Worm (Caenorhabditis elegans): ENCODE results near the gene F19G12.3.
"Not testable (repeated sequence)": the region's sequence is repeated elsewhere in the genome, so short reads cannot be mapped to it uniquely, and the experiment has no call there.

The F19G12.3 gene

DNA sequence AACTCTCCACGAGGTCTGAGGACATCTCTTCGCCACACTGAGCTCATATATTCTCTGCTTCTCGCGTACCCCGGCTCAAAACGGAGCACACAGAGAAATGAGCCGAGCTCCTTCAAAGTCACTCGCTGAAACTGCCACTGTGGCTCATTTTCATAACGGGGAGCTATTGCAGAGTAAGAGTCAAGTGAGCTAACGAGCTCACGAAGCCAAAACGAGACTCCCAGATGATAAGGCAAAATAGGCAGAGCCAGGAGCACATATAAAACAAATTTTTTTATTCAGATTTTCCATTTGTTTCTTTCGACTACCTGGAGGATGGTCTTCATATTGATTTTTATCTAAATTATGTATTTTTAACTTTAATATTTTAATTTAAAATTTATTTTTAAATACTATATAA is at the start of gene F19G12.3:
TSS of gene F19G12.3 (plus strand) at position 301 of the 400 bp plus-strand sequence.
- TF ChIP-seq dao-5 (tag; optimal IDR thresholded peaks at IDR 0.05), result no peak
- TF ChIP-seq W03F9.2 (tag; optimal IDR thresholded peaks at IDR 0.05), result no peak
- TF ChIP-seq him-1 (tag; optimal IDR thresholded peaks at IDR 0.05), result no peak

DNA sequence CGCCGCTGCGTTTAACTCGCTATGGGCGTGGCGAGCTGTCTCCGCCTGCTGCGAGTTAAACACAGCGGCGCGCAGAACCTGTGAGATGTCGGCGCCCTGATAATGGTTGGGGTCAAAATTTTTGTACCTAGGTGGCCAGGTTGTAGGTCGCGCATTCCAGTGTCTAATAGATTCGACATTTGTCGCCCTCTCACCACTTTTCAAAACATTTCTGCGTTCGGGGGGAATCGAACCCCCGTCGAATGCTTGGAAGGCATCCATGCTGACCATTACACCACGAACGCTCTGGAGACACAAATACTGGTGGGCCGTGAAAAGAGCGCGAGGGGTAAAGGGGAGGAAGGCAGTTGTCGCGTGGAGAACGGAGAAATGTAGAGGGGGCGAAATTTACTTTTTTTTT is 45.2 kb upstream of the F19G12.3 start:
- TF ChIP-seq him-1 (tag; optimal IDR thresholded peaks at IDR 0.05), result no peak
- TF ChIP-seq dao-5 (tag; optimal IDR thresholded peaks at IDR 0.05), result peak; percentile 81
- TF ChIP-seq W03F9.2 (tag; optimal IDR thresholded peaks at IDR 0.05), result peak; percentile 21

DNA sequence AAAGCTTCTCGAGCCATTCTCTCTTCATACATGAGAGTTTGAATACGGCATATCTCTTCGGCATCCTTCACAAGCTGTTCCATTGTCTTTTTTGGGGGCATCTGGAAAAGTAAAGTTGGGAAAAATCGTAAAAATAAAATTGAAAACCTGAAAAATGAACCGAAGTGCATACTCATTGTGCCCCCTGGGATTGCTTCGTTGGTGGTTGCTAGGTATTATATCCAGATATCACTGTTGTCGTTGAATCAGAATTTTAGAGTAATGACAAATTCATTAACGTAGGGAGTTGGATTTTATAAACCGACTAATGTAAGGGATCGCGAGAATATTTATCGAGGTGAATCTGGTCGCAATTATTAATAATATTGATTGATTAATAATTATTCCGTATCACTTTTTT is 43.0 kb upstream of the F19G12.3 start, which contains the start of gene F56C3.10:
TSS of gene F56C3.10 (minus strand) at position 101 of the 400 bp plus-strand sequence.
- no peak for TF ChIP-seq him-1 (tag; optimal IDR thresholded peaks at IDR 0.05)
- TF ChIP-seq dao-5 (tag; optimal IDR thresholded peaks at IDR 0.05), result no peak
- TF ChIP-seq W03F9.2 (tag; optimal IDR thresholded peaks at IDR 0.05), result no peak

DNA sequence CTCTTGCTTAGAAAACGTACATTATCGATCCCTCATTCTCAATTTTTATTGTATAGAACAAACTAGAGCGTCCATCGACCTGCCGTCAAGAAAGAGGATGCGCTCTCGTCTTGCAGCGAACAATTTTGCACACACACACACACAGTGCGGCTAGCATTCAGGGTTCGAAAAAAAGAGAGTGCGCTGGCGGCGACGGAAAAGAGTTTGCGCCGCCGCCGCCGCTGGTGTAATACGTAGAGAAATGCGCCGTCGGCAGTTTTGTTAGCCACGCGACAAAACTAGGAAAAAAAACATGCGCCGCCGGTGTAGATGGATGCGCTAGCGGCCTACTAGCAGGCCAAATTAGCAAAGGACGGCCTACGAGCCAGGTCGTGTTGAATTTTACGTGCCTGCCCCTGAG is 41.1 kb upstream of the F19G12.3 start:
- no peak for TF ChIP-seq W03F9.2 (tag; optimal IDR thresholded peaks at IDR 0.05)
- no peak for TF ChIP-seq him-1 (tag; optimal IDR thresholded peaks at IDR 0.05)
- no peak for TF ChIP-seq dao-5 (tag; optimal IDR thresholded peaks at IDR 0.05)

DNA sequence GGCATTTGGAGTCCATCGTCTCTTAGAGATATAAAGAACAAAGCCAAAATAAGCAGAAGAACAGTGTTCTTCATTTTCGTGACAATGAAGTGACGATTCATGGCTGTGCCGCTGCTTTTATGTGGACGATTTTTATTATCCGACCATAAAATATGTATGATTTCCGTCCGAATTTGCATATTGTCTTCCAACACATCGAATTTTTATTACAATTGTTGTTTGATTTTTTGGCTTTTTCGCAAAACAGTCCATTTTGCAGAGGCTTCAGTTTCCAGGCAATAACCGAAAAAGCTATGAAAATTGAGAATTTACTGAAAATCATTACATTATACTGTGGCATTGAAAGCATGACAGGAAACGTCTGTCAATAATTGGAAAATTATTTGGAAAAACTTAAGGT is 40.1 kb upstream of the F19G12.3 start, which contains the start of gene F56C3.8:
TSS of gene F56C3.8 (minus strand) at position 101 of the 400 bp plus-strand sequence.
- TF ChIP-seq him-1 (tag; optimal IDR thresholded peaks at IDR 0.05) (no peak), W03F9.2 (tag; optimal IDR thresholded peaks at IDR 0.05) (no peak), dao-5 (tag; optimal IDR thresholded peaks at IDR 0.05) (no peak)

DNA sequence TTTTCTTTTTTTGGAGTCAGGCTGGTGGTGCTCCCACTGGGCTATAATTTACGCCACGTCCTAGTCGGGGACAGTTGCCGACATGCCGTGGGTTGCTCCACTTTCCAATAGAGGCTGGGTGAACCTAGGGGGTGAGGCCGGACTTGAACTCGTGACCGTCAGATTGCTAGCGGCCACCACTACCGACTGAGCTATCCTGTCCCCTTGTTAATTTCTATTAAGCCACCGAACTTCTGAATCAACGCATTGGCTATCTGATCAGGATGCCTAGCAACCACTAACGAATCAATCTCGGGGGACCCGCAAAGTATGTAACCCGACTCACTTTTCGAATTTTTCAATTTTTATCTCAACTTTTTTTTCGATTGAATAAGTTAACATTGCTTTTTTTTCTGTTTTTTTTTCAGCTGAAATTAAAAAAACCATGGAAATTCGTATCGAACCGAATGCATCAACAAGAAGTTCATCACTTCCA is 37.7 kb upstream of the F19G12.3 start, which contains the start of gene F56C3.1:
TSS of gene F56C3.1 (plus strand) at position 425 of the 475 bp plus-strand sequence.
- no peak for TF ChIP-seq him-1 (tag; optimal IDR thresholded peaks at IDR 0.05)
- no peak for TF ChIP-seq dao-5 (tag; optimal IDR thresholded peaks at IDR 0.05)
- no peak for TF ChIP-seq W03F9.2 (tag; optimal IDR thresholded peaks at IDR 0.05)

DNA sequence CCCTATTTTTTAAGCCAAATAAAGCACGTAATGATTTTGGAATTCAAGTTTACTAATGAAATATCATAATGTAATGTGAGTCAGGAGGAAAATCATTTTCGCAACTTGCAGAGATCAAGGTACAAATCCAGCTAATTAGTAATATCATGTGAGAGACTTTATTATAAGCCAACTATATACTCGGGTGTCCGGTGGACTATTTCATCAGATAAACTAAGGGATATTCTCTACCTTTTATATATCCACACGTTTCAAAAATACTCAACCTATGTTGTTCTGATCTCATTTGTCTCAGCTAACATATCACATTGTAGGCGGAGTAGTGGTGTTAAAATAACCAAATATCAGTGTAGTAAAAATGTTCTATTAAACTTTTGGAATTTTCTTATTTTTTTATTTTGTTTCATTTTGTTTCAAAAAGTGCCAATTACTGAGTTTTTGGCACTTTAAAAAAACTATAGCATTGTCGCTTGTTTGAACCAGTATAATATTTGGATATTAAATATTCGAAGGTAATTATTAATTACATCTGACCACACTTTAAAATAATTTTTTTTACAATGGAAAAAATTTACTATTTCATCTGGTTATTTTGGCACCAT is 35.1 kb upstream of the F19G12.3 start:
- TF ChIP-seq him-1 (tag; optimal IDR thresholded peaks at IDR 0.05) (peak; percentile 95), W03F9.2 (tag; optimal IDR thresholded peaks at IDR 0.05) (peak; percentile 88), dao-5 (tag; optimal IDR thresholded peaks at IDR 0.05) (peak; percentile 11)

DNA sequence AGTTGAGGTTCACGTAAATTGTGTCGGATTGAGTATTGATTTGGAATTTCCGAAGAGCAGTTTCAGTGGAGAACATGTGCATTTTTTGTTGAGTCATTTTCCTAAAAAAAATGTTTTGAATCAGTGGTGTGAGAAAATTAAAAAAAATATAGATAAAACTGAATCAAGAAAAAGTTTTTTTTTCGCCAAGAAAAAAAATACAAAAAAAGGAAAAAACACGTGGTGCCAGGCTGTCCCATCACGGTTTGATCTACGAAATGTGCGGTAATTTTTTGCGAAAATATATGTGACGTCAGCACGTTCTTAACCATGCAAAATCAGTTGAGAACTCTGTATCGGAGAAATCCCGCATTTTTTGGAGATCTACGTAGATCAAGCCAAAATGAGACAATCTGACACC is 30.7 kb upstream of the F19G12.3 start, which contains the start of gene F56C3.9:
TSS of gene F56C3.9 (minus strand) at position 101 of the 400 bp plus-strand sequence.
- TF ChIP-seq W03F9.2 (tag; optimal IDR thresholded peaks at IDR 0.05), result no peak
- no peak for TF ChIP-seq him-1 (tag; optimal IDR thresholded peaks at IDR 0.05)
- no peak for TF ChIP-seq dao-5 (tag; optimal IDR thresholded peaks at IDR 0.05)

DNA sequence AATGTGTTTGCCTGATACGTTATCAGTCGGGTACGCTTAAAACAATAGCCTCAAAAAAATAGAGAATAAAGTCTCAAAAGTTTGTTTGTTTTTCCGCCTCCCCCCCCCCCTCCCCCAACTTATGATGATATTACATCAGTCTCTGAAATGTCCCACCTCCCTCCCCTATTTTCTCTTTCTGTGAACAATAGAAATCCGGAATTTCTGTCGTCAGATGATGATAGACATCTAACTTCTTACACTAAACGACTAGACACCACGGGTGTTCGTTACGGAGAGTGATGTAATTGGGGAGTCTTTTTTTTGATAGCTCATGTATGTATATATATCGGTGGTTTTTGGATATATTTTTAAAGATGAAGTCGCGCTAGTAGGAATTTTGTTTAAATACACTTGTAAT is 30.2 kb upstream of the F19G12.3 start:
- no peak for TF ChIP-seq dao-5 (tag; optimal IDR thresholded peaks at IDR 0.05)
- no peak for TF ChIP-seq him-1 (tag; optimal IDR thresholded peaks at IDR 0.05)
- no peak for TF ChIP-seq W03F9.2 (tag; optimal IDR thresholded peaks at IDR 0.05)

DNA sequence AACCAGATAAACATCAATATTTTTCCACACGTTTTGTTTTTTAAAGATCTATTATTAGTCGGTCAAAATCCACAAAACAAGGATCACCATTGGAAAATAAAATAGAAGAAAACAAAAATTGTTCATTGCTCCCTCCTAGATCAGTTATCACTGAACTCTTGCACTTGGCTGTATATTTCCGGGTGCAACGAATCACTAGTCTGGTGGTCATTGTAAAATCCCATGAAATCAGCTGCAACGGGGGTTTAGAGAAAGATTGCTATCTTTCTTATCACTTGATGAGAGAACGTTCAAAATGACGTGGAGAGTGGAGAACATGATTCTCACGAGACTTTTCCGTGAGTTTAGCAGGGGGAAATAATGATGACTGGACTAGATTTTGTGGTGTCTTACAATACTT is 28.8 kb upstream of the F19G12.3 start:
- TF ChIP-seq dao-5 (tag; optimal IDR thresholded peaks at IDR 0.05) (no peak), W03F9.2 (tag; optimal IDR thresholded peaks at IDR 0.05) (no peak), him-1 (tag; optimal IDR thresholded peaks at IDR 0.05) (no peak)

DNA sequence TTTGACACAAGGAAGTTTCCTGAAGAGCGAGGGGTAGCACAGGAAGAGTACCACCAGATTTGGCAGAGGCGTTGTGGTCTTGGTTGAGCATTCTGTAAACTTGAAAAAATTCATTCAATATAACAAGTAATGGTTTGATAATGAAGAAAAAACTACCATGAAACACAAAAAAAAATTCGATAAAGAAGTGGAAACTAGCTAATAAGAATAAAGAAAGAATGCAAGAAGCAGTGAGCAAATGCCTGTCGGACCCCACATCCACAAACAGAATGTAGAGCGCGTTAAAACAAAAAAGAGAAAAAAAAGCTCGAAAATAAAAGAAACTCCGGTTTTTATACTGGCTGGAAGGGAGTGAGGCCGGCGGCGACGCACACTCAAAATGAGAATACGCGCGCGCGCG is 27.1 kb upstream of the F19G12.3 start, which contains the start of gene H39E20.1:
TSS of gene H39E20.1 (minus strand) at position 101 of the 400 bp plus-strand sequence.
- TF ChIP-seq dao-5 (tag; optimal IDR thresholded peaks at IDR 0.05), result no peak
- no peak for TF ChIP-seq W03F9.2 (tag; optimal IDR thresholded peaks at IDR 0.05)
- no peak for TF ChIP-seq him-1 (tag; optimal IDR thresholded peaks at IDR 0.05)

DNA sequence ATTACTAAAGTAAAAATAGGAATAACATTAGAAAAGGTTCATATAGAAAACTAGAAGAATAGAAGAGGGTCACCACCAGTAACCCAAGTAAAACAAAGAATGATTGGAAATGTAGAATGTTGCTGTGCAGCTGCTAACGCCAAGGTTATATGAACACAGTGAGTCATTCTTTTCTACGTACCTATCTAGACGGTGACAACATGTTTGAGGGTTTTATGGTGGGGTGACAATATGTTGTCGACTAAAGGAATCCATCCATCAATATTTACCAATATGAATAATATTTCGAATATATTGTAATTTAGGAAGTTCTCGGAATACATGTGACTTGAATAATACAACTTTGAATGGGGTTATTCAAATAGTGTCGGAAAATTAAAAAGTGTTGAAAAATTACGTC is 23.4 kb upstream of the F19G12.3 start, which contains the start of gene ZK402.5:
TSS of gene ZK402.5 (minus strand) at position 101 of the 400 bp plus-strand sequence.
- TF ChIP-seq dao-5 (tag; optimal IDR thresholded peaks at IDR 0.05) (no peak), him-1 (tag; optimal IDR thresholded peaks at IDR 0.05) (no peak), W03F9.2 (tag; optimal IDR thresholded peaks at IDR 0.05) (no peak)

DNA sequence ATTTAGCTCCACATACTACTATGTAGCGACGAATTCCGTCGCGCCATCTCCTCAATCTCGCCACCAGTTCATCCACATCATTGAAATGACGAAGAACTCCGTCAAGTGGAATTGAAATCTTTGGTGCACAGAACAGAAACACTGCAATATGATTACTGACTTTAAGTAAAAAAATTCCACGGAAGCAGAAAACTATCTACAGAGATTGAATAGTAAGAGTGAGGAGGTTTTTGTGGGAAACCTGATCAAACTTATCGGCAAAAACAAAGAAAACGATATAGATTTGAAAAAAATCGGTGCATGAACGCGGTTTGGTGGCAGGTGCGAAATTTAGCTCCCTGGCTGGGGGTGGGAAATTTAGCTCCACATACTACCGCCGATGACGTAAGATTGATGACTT is 21.2 kb upstream of the F19G12.3 start, which contains the start of gene ZK402.2:
TSS of gene ZK402.2 (plus strand) at position 301 of the 400 bp plus-strand sequence.
- not testable (repeated sequence) for TF ChIP-seq W03F9.2, him-1, dao-5 (tag; optimal IDR thresholded peaks at IDR 0.05)

DNA sequence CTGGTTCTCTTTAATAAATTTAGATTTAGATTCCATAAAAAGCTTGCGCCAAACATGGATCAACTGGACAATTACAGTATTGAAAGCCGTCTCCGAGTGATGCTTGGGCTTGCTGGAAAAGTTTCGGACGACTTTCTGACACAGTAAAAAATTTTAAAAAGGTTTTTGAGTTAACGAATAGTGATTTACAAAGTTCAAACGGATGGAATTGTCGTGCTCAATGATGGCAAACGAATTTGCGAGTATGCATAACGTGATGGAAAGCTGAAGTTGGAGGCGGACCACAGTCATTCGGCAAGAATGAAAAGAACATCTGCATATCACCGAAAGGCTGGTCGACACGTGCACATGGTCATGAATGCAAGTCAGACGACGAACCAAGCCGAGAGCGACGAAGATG is 20.6 kb upstream of the F19G12.3 start, which contains the start of gene ZK402.1:
TSS of gene ZK402.1 (plus strand) at position 301 of the 400 bp plus-strand sequence.
- TF ChIP-seq him-1, dao-5, W03F9.2 (tag; optimal IDR thresholded peaks at IDR 0.05): not testable (repeated sequence)
